Fruit fly (Drosophila melanogaster) whole organism, prepupa: ENCODE measurements around the gene CG32221.

Source experiments
- Blimp-1 ChIP-seq: fragments of 200-800 bp; sonication (Bioruptor generic); optimal IDR thresholded peaks from 3 replicates; lab custom pipeline; 2017; ENCODE audit warnings: missing biosample characterization, missing genetic modification characterization, mild to moderate bottlenecking, moderate library complexity, missing genetic modification reagents
- CG10631 ChIP-seq: fragments of 200-800 bp; sonication (Bioruptor generic); optimal IDR thresholded peaks from 2 replicates; lab custom pipeline; 2016; ENCODE audit warnings: missing biosample characterization, missing genetic modification characterization
- CG10669 ChIP-seq: fragments of 200-800 bp; sonication (Bioruptor generic); optimal IDR thresholded peaks from 3 replicates; lab custom pipeline; 2018; ENCODE audit warnings: missing biosample characterization, mild to moderate bottlenecking, missing genetic modification characterization, moderate library complexity
- CG11294 ChIP-seq: fragments of 200-800 bp; sonication (Bioruptor generic); IDR thresholded peaks from 2 replicates; pipeline ENCODE4 v1.3.6; 2022; ENCODE audit warnings: missing biosample characterization, missing genetic modification characterization
- CG11762 ChIP-seq: fragments of 200-800 bp; sonication (Bioruptor generic); optimal IDR thresholded peaks from 3 replicates; lab custom pipeline; 2016; ENCODE audit warnings: missing biosample characterization, missing genetic modification characterization; ENCODE audit not compliant: insufficient read depth
- CG11902 ChIP-seq: fragments of 200-800 bp; sonication (Bioruptor generic); optimal IDR thresholded peaks from 3 replicates; lab custom pipeline; 2016; ENCODE audit warnings: missing biosample characterization, missing genetic modification characterization
- CG15336 ChIP-seq: fragments of 200-800 bp; sonication (Bioruptor generic); IDR thresholded peaks from 2 replicates; pipeline ENCODE4 v1.3.6; 2022; ENCODE audit warnings: missing biosample characterization, missing genetic modification characterization
- CG1621 ChIP-seq: fragments of 200-800 bp; sonication (Bioruptor generic); optimal IDR thresholded peaks from 3 replicates; lab custom pipeline; 2018; ENCODE audit warnings: missing biosample characterization, mild to moderate bottlenecking, missing genetic modification characterization
- CG16779 ChIP-seq: fragments of 200-800 bp; sonication (Bioruptor generic); optimal IDR thresholded peaks from 3 replicates; lab custom pipeline; 2017; ENCODE audit warnings: missing biosample characterization, mild to moderate bottlenecking, missing genetic modification characterization
- CG3032 ChIP-seq: fragments of 200-800 bp; optimal IDR thresholded peaks from 2 replicates; lab custom pipeline; 2019; ENCODE audit warnings: missing biosample characterization, mild to moderate bottlenecking, missing genetic modification characterization, moderate library complexity
- CG31627 ChIP-seq: fragments of 200-800 bp; sonication (Bioruptor generic); optimal IDR thresholded peaks from 3 replicates; lab custom pipeline; 2016; ENCODE audit warnings: missing biosample characterization, missing genetic modification characterization
- CG32006 ChIP-seq: fragments of 200-800 bp; sonication (Bioruptor generic); optimal IDR thresholded peaks from 3 replicates; lab custom pipeline; 2017; ENCODE audit warnings: missing biosample characterization, mild to moderate bottlenecking, missing genetic modification characterization
- CG6276 ChIP-seq: fragments of 200-800 bp; sonication (Bioruptor generic); optimal IDR thresholded peaks from 2 replicates; lab custom pipeline; 2017; ENCODE audit warnings: missing biosample characterization, mild to moderate bottlenecking, missing genetic modification characterization
- CG6808 ChIP-seq: fragments of 200-800 bp; sonication (Bioruptor generic); optimal IDR thresholded peaks from 3 replicates; lab custom pipeline; 2017; ENCODE audit warnings: missing biosample characterization, missing genetic modification characterization, mild to moderate bottlenecking, moderate library complexity, missing genetic modification reagents
- CG6854 ChIP-seq: fragments of 200-800 bp; sonication (Bioruptor generic); optimal IDR thresholded peaks from 2 replicates; lab custom pipeline; 2017; ENCODE audit warnings: missing biosample characterization, mild to moderate bottlenecking, missing genetic modification characterization
- CG8119 ChIP-seq: fragments of 200-800 bp; sonication (Bioruptor generic); IDR thresholded peaks from 3 replicates; pipeline ENCODE4 v1.3.6; 2022; ENCODE audit warnings: missing biosample characterization, missing genetic modification characterization
- CG8319 ChIP-seq: fragments of 200-800 bp; sonication (Bioruptor generic); optimal IDR thresholded peaks from 3 replicates; lab custom pipeline; 2016; ENCODE audit warnings: missing biosample characterization, missing genetic modification characterization
- CG9139 ChIP-seq: fragments of 200-800 bp; sonication (Bioruptor generic); optimal IDR thresholded peaks from 3 replicates; lab custom pipeline; 2017; ENCODE audit warnings: missing biosample characterization, mild to moderate bottlenecking, missing genetic modification characterization
- Eip75B ChIP-seq: fragments of 200-800 bp; sonication (Bioruptor generic); optimal IDR thresholded peaks from 3 replicates; lab custom pipeline; 2016; ENCODE audit warnings: missing biosample characterization, missing genetic modification characterization
- Eip78C ChIP-seq: fragments of 200-800 bp; sonication (Bioruptor generic); peaks from one replicate; lab custom pipeline; 2016; ENCODE audit warnings: missing biosample characterization, missing genetic modification characterization
- Eip93F ChIP-seq: fragments of 200-800 bp; sonication (Bioruptor generic); optimal IDR thresholded peaks from 2 replicates; lab custom pipeline; 2016; ENCODE audit warnings: missing biosample characterization, mild to moderate bottlenecking, missing genetic modification characterization
- Ets96B ChIP-seq: fragments of 200-800 bp; optimal IDR thresholded peaks from 2 replicates; lab custom pipeline; 2019; ENCODE audit warnings: missing biosample characterization, mild to moderate bottlenecking, missing genetic modification characterization, moderate library complexity
- Gug ChIP-seq: fragments of 200-800 bp; sonication (Bioruptor generic); IDR thresholded peaks from 2 replicates; pipeline ENCODE4 v1.3.6; 2022; ENCODE audit warnings: missing biosample characterization, missing genetic modification characterization
- Hr38 ChIP-seq: sonication (Bioruptor generic); optimal IDR thresholded peaks from 2 replicates; lab custom pipeline; 2016; ENCODE audit warnings: missing biosample characterization, missing genetic modification characterization
- Hr4 ChIP-seq: fragments of 200-800 bp; sonication (Bioruptor generic); optimal IDR thresholded peaks from 3 replicates; lab custom pipeline; 2016; ENCODE audit warnings: missing biosample characterization, missing genetic modification characterization
- Lpt ChIP-seq: fragments of 200-800 bp; sonication (Bioruptor generic); optimal IDR thresholded peaks from 3 replicates; lab custom pipeline; 2016; ENCODE audit warnings: missing biosample characterization, missing genetic modification characterization
- Met ChIP-seq: fragments of 200-800 bp; sonication (Bioruptor generic); optimal IDR thresholded peaks from 3 replicates; lab custom pipeline; 2016; ENCODE audit warnings: missing biosample characterization, missing genetic modification characterization
- OdsH ChIP-seq: fragments of 200-800 bp; sonication (Bioruptor generic); optimal IDR thresholded peaks from 3 replicates; lab custom pipeline; 2016; ENCODE audit warnings: missing biosample characterization, missing genetic modification characterization
- Smox ChIP-seq: fragments of 200-800 bp; sonication (Bioruptor generic); optimal IDR thresholded peaks from 3 replicates; lab custom pipeline; 2016; ENCODE audit warnings: missing biosample characterization, missing genetic modification characterization
- Sox102F ChIP-seq: fragments of 200-800 bp; sonication (Bioruptor generic); optimal IDR thresholded peaks from 2 replicates; lab custom pipeline; 2016; ENCODE audit warnings: missing biosample characterization, mild to moderate bottlenecking, missing genetic modification characterization
- Sox14 ChIP-seq: fragments of 200-800 bp; sonication (Bioruptor generic); optimal IDR thresholded peaks from 3 replicates; lab custom pipeline; 2016; ENCODE audit warnings: missing biosample characterization, missing genetic modification characterization
- Sox15 ChIP-seq: fragments of 200-800 bp; sonication (Bioruptor generic); optimal IDR thresholded peaks from 3 replicates; lab custom pipeline; 2016; ENCODE audit warnings: missing biosample characterization, missing genetic modification characterization
- achi ChIP-seq: fragments of 200-800 bp; sonication (Bioruptor generic); optimal IDR thresholded peaks from 3 replicates; lab custom pipeline; 2016; ENCODE audit warnings: missing biosample characterization, missing genetic modification characterization
- acj6 ChIP-seq: fragments of 200-800 bp; sonication (Bioruptor generic); optimal IDR thresholded peaks from 3 replicates; lab custom pipeline; 2016; ENCODE audit warnings: missing biosample characterization, missing genetic modification characterization
- cyc ChIP-seq: fragments of 200-800 bp; sonication (Bioruptor generic); optimal IDR thresholded peaks from 3 replicates; lab custom pipeline; 2016; ENCODE audit warnings: missing biosample characterization, missing genetic modification characterization
- dac ChIP-seq: fragments of 200-800 bp; sonication (Bioruptor generic); optimal IDR thresholded peaks from 2 replicates; lab custom pipeline; 2017; ENCODE audit warnings: missing biosample characterization, mild to moderate bottlenecking, missing genetic modification characterization
- dsx ChIP-seq: fragments of 200-800 bp; optimal IDR thresholded peaks from 3 replicates; lab custom pipeline; 2019; ENCODE audit warnings: missing biosample characterization, mild to moderate bottlenecking, missing genetic modification characterization, moderate library complexity; ENCODE audit not compliant: poor library complexity, severe bottlenecking
- eg ChIP-seq: fragments of 200-800 bp; sonication (Bioruptor generic); IDR thresholded peaks from 3 replicates; pipeline ENCODE4 v1.3.6; 2022; ENCODE audit warnings: missing biosample characterization, missing genetic modification characterization
- esn ChIP-seq: fragments of 200-800 bp; sonication (Bioruptor generic); optimal IDR thresholded peaks from 2 replicates; lab custom pipeline; 2016; ENCODE audit warnings: missing biosample characterization, mild to moderate bottlenecking, missing genetic modification characterization, moderate library complexity
- fd59A ChIP-seq: fragments of 200-800 bp; sonication (Bioruptor generic); optimal IDR thresholded peaks from 2 replicates; lab custom pipeline; 2017; ENCODE audit warnings: missing biosample characterization, mild to moderate bottlenecking, missing genetic modification characterization, missing genetic modification reagents
- fkh ChIP-seq: fragments of 200-800 bp; sonication (Bioruptor generic); optimal IDR thresholded peaks from 3 replicates; lab custom pipeline; 2017; ENCODE audit warnings: missing biosample characterization, mild to moderate bottlenecking, missing genetic modification characterization, moderate library complexity
- lz ChIP-seq: fragments of 200-800 bp; sonication (Bioruptor generic); optimal IDR thresholded peaks from 3 replicates; lab custom pipeline; 2016; ENCODE audit warnings: missing biosample characterization, missing genetic modification characterization
- net ChIP-seq: fragments of 200-800 bp; sonication (Bioruptor generic); optimal IDR thresholded peaks from 3 replicates; lab custom pipeline; 2016; ENCODE audit warnings: missing biosample characterization, missing genetic modification characterization
- pdm3 ChIP-seq: fragments of 200-800 bp; sonication (Bioruptor generic); optimal IDR thresholded peaks from 3 replicates; lab custom pipeline; 2016; ENCODE audit warnings: missing biosample characterization, missing genetic modification characterization
- salr ChIP-seq, 2 experiments: fragments of 200-800 bp; sonication (Bioruptor generic); optimal IDR thresholded peaks; 3 replicates each; lab custom pipeline; 2016 to 2018; ENCODE audit warnings: missing biosample characterization in 2 of 2, missing genetic modification characterization in 2 of 2, mild to moderate bottlenecking in 1 of 2
- spab ChIP-seq: fragments of 200-800 bp; sonication (Bioruptor generic); optimal IDR thresholded peaks from 2 replicates; lab custom pipeline; 2017; ENCODE audit warnings: missing biosample characterization, mild to moderate bottlenecking, missing genetic modification characterization, missing genetic modification reagents
- ss ChIP-seq, 2 experiments: fragments of 200-800 bp; sonication (Bioruptor generic); optimal IDR thresholded peaks; 2 replicates in 1 of 2; 3 replicates in 1 of 2; lab custom pipeline; 2017 to 2018; ENCODE audit warnings: mild to moderate bottlenecking in 2 of 2, missing biosample characterization in 2 of 2, missing genetic modification characterization in 2 of 2, moderate library complexity in 1 of 2

The CG32221 gene

dm6 chr3L:19791688-19792073 lies 42.8 kb upstream of the CG32221 start (continued):
- TF ChIP-seq CG31627 (GFP tag; lab: Kevin White, UChicago) (no peak), CG8319 (GFP tag; lab: Kevin White, UChicago) (no peak), CG6854 (GFP tag; lab: Kevin White, UChicago) (no peak), spab (GFP tag; lab: Kevin White, UChicago) (no peak), Eip75B (GFP tag; lab: Kevin White, UChicago) (no peak), Hr38 (GFP tag; lab: Kevin White, UChicago) (no peak), Hr4 (GFP tag; lab: Kevin White, UChicago) (no peak), Ets96B (no peak), Smox (no peak), CG3032 (tag; lab: Kevin White, UChicago) (no peak), CG10631 (GFP tag; lab: Kevin White, UChicago) (no peak), fd59A (GFP tag; lab: Kevin White, UChicago) (no peak), CG32006 (GFP tag; lab: Kevin White, UChicago) (no peak), Lpt (GFP tag; lab: Kevin White, UChicago) (peak; percentile 45), Eip78C (GFP tag; lab: Kevin White, UChicago) (no peak), CG6808 (GFP tag; lab: Kevin White, UChicago) (no peak), Sox14 (GFP tag; lab: Kevin White, UChicago) (no peak), salr (GFP tag; optimal IDR thresholded peaks at IDR 0.05; lab: Kevin White, UChicago) (no peak), Gug (GFP tag; lab: Robert Waterston, UW) (no peak), dac (GFP tag; lab: Kevin White, UChicago) (no peak), pdm3 (GFP tag; lab: Kevin White, UChicago) (no peak), CG6276 (GFP tag; lab: Kevin White, UChicago) (no peak), dsx (GFP tag; lab: Kevin White, UChicago) (peak; percentile 24), CG9139 (no peak), fkh (GFP tag; lab: Kevin White, UChicago) (peak; percentile 98), CG11294 (GFP tag; lab: Robert Waterston, UW) (no peak), CG8119 (0 out of 3 replicates have a peak, but pooled peaks have one; percentile 19), CG10669 (GFP tag; lab: Kevin White, UChicago) (no peak), Sox102F (no peak), CG11902 (no peak), net (GFP tag; lab: Kevin White, UChicago) (no peak), lz (GFP tag; lab: Kevin White, UChicago) (no peak), Blimp-1 (no peak)
- TF ChIP-seq, all 60 proteins: peak for 8

- TF ChIP-seq CG3032 (tag; lab: Kevin White, UChicago), result no peak
- TF ChIP-seq Smox, result no peak
- peak; percentile 75 for TF ChIP-seq CG15336 (GFP tag; lab: Robert Waterston, UW)
- no peak for TF ChIP-seq CG1621
- TF ChIP-seq Lpt (GFP tag; lab: Kevin White, UChicago), result peak; percentile 51
- TF ChIP-seq net (GFP tag; lab: Kevin White, UChicago), result peak; percentile 35
- TF ChIP-seq OdsH (GFP tag; lab: Kevin White, UChicago), result no peak
- no peak for TF ChIP-seq CG10631 (GFP tag; lab: Kevin White, UChicago)
- TF ChIP-seq achi (GFP tag; lab: Kevin White, UChicago), result no peak
- TF ChIP-seq esn (GFP tag; lab: Kevin White, UChicago), result no peak
- no peak for TF ChIP-seq Sox102F
- TF ChIP-seq Eip93F (GFP tag; lab: Kevin White, UChicago), result no peak
- no peak for TF ChIP-seq CG10669 (GFP tag; lab: Kevin White, UChicago)
- TF ChIP-seq Met, result no peak
- TF ChIP-seq lz (GFP tag; lab: Kevin White, UChicago), result no peak
- no peak for TF ChIP-seq Hr38 (GFP tag; lab: Kevin White, UChicago)
- peak; percentile 92 for TF ChIP-seq eg (GFP tag; lab: Robert Waterston, UW)
- peak in 1 of 2 experiments; percentile 24 for TF ChIP-seq salr (GFP tag; optimal IDR thresholded peaks at IDR 0.05; lab: Kevin White, UChicago)
- peak; percentile 44 for TF ChIP-seq Ets96B
- TF ChIP-seq dac (GFP tag; lab: Kevin White, UChicago), result peak; percentile 31
- TF ChIP-seq Sox15 (GFP tag; lab: Kevin White, UChicago), result no peak
- TF ChIP-seq CG8119, result peak; percentile 81
- TF ChIP-seq cyc (GFP tag; lab: Kevin White, UChicago), result no peak
- peak; percentile 32 for TF ChIP-seq CG16779
- TF ChIP-seq CG11762, result no peak
- TF ChIP-seq Gug (GFP tag; lab: Robert Waterston, UW), result peak; percentile 22; the same call in 1 of the 2 replicates
- peak; percentile 21 for TF ChIP-seq spab (GFP tag; lab: Kevin White, UChicago)
- peak; percentile 57 to 76 for TF ChIP-seq ss (GFP tag; optimal IDR thresholded peaks at IDR 0.05; lab: Kevin White, UChicago)
- TF ChIP-seq CG6276 (GFP tag; lab: Kevin White, UChicago), result peak; percentile 80
- no peak for TF ChIP-seq acj6 (GFP tag; lab: Kevin White, UChicago)
Observed at dm6 chr3L:19792717-19793437, 41.6 kb upstream of the CG32221 start.
